Worm (Caenorhabditis elegans): ENCODE measurements around the gene fbxc-22.

- TF ChIP-seq W03F9.2 (tag; optimal IDR thresholded peaks at IDR 0.05), result no peak
- TF ChIP-seq him-1 (tag; optimal IDR thresholded peaks at IDR 0.05), result no peak
- no peak for TF ChIP-seq dao-5 (tag; optimal IDR thresholded peaks at IDR 0.05)
Observed at ce11 chrII:1666025-1666424, 24.9 kb downstream of the fbxc-22 start, which contains the start of gene srlf-29.

Measured in whole organism, L4/young adult.